Worm (Caenorhabditis elegans): ENCODE data around the gene Y1A5A.1.

Gene Y1A5A.1

DNA sequence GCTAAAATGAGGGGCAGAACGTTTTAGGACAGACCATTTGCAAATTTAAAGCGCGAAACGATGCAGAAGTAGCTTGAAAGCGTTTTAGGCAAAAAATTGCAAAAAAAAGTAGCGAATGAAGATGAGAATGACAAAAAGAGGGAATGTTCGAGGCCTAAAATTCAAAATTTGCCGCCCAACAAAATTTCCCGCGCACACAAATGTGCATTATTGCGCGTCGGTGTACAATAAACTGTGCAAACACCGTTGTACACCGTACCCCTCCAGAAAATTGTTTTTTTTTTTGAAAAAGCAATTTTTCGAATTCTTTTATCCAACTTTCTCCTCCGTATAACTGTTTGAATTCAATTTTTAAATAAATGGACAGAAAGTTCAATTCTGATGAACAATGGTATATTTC is 33.3 kb upstream of the Y1A5A.1 start, which contains the start of gene snpc-3.4:
snpc-3.4 (plus strand) TSS at position 237 of the 400 bp plus-strand sequence.
- TF ChIP-seq nhr-25 (tag; optimal IDR thresholded peaks at IDR 0.05) (peak; percentile 68), nhr-76 (tag; optimal IDR thresholded peaks at IDR 0.05) (no peak), pha-4 (tag; optimal IDR thresholded peaks at IDR 0.05) (peak; percentile 89), ztf-11 (tag; optimal IDR thresholded peaks at IDR 0.05) (no peak), nhr-237 (tag; optimal IDR thresholded peaks at IDR 0.05) (no peak), ceh-28 (tag; optimal IDR thresholded peaks at IDR 0.05) (no peak), nhr-43 (tag; optimal IDR thresholded peaks at IDR 0.05; ENCODE audit: poor library complexity, severe bottlenecking) (peak; percentile 16), snpc-4 (tag; optimal IDR thresholded peaks at IDR 0.05) (peak; percentile 53), mdl-1 (tag; optimal IDR thresholded peaks at IDR 0.05) (no peak), lin-39 (tag; optimal IDR thresholded peaks at IDR 0.05) (peak; percentile 74), lsy-12 (tag; optimal IDR thresholded peaks at IDR 0.05) (no peak), nfya-1 (tag; optimal IDR thresholded peaks at IDR 0.05; ENCODE audit: insufficient read depth) (peak; percentile 92), nhr-77 (tag; optimal IDR thresholded peaks at IDR 0.05) (no peak), skn-1 (tag; optimal IDR thresholded peaks at IDR 0.05) (peak; percentile 42), ZK546.5 (tag; optimal IDR thresholded peaks at IDR 0.05) (no peak), fkh-2 (tag; optimal IDR thresholded peaks at IDR 0.05) (no peak), unc-62 (GFP tag; optimal IDR thresholded peaks at IDR 0.05) (no peak), hmg-11 (tag; optimal IDR thresholded peaks at IDR 0.05) (peak; percentile 41), ama-1 (optimal IDR thresholded peaks at IDR 0.05) (no peak), eor-1 (tag; optimal IDR thresholded peaks at IDR 0.05) (no peak), nhr-67 (tag; optimal IDR thresholded peaks at IDR 0.05) (no peak), nhr-23 (tag; optimal IDR thresholded peaks at IDR 0.05) (peak; percentile 57), fos-1 (tag; optimal IDR thresholded peaks at IDR 0.05) (no peak), lin-15B (tag; optimal IDR thresholded peaks at IDR 0.05) (peak; percentile 76)

DNA sequence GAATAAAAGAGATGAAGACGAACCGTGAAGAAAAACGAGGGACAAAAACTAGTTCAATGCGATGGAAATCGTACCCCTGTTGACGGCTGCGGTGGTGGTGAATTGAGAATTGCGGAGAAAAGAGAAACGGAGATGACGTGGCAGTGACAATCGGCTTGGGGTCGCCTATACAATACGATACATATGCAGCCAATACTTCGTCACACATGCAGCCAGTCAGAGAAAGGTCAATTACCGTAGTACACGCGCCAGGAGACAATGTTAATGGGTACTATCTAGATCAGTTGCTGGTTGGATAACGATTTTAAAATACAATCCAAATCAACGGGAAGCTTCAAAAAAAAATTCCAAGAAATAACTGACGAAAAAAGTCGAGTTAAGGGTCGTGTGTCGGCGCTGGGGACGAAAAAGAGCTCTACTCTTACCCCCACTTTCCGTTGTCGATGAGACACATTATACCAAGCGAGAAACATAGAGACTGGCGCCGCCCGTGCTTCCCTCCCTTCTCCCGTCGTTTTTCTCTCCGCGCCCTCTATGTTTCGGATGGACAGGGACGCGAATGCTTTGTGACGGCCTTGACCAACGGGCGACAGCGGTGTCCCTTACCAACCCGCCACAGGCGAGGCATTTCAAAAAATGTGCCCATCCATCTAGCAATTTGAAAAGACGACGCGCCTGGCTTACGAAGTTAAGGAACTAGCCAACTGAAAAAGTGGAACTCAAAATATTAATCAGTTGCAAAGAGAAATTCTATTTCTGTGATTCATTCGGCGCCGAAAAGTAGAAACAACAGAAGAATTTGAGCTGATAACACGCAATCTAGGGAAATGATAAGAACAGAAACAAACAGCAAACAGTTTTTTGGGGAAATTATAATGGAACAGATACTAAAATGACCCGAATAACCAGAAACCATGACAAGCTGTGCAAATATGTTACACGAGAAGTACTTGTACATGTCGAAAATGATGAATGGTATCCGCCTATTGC is 32.4 kb upstream of the Y1A5A.1 start:
- TF ChIP-seq elt-3 (tag; optimal IDR thresholded peaks at IDR 0.05): no peak
- no peak for TF ChIP-seq lin-15B (tag; optimal IDR thresholded peaks at IDR 0.05)
- TF ChIP-seq ceh-9 (tag; optimal IDR thresholded peaks at IDR 0.05): no peak
- TF ChIP-seq lin-39 (tag; optimal IDR thresholded peaks at IDR 0.05): peak; percentile 81
- TF ChIP-seq pha-4 (tag; optimal IDR thresholded peaks at IDR 0.05): peak; percentile 17
- no peak for TF ChIP-seq egl-27 (tag; optimal IDR thresholded peaks at IDR 0.05)
- no peak for TF ChIP-seq ztf-4 (tag; optimal IDR thresholded peaks at IDR 0.05)
- TF ChIP-seq elt-1 (tag; optimal IDR thresholded peaks at IDR 0.05): no peak
- no peak for TF ChIP-seq egl-5 (tag; optimal IDR thresholded peaks at IDR 0.05)
- TF ChIP-seq elt-2 (tag; optimal IDR thresholded peaks at IDR 0.05): peak; percentile 80
- TF ChIP-seq nhr-11 (tag; optimal IDR thresholded peaks at IDR 0.05): no peak
- no peak for TF ChIP-seq lsy-12 (tag; optimal IDR thresholded peaks at IDR 0.05)
- TF ChIP-seq R02D3.7 (tag; optimal IDR thresholded peaks at IDR 0.05): no peak
- TF ChIP-seq nhr-67 (tag; optimal IDR thresholded peaks at IDR 0.05): no peak
- no peak for TF ChIP-seq mml-1 (tag; optimal IDR thresholded peaks at IDR 0.05)
- TF ChIP-seq nhr-77 (tag; optimal IDR thresholded peaks at IDR 0.05): no peak
- no peak for TF ChIP-seq nhr-237 (tag; optimal IDR thresholded peaks at IDR 0.05)
- no peak for TF ChIP-seq skn-1 (tag; optimal IDR thresholded peaks at IDR 0.05)
- no peak for TF ChIP-seq hmg-11 (tag; optimal IDR thresholded peaks at IDR 0.05)
- no peak for TF ChIP-seq jun-1 (tag; optimal IDR thresholded peaks at IDR 0.05)
- no peak for TF ChIP-seq eor-1 (tag; optimal IDR thresholded peaks at IDR 0.05)
- TF ChIP-seq zag-1 (tag; optimal IDR thresholded peaks at IDR 0.05): no peak
- TF ChIP-seq ztf-11 (tag; optimal IDR thresholded peaks at IDR 0.05): no peak
- TF ChIP-seq ceh-16 (tag; optimal IDR thresholded peaks at IDR 0.05): no peak
- no peak for TF ChIP-seq tbx-2 (tag; optimal IDR thresholded peaks at IDR 0.05)
- no peak for TF ChIP-seq ceh-82 (tag; optimal IDR thresholded peaks at IDR 0.05)
- TF ChIP-seq ZK546.5 (tag; optimal IDR thresholded peaks at IDR 0.05): no peak
- TF ChIP-seq unc-62 (GFP tag; optimal IDR thresholded peaks at IDR 0.05): no peak
- TF ChIP-seq aly-2 (tag; optimal IDR thresholded peaks at IDR 0.05): no peak
- TF ChIP-seq fkh-10 (GFP tag; optimal IDR thresholded peaks at IDR 0.05): no peak
- TF ChIP-seq sea-2 (GFP tag; optimal IDR thresholded peaks at IDR 0.05): no peak
- peak; percentile 31 for TF ChIP-seq nhr-25 (tag; optimal IDR thresholded peaks at IDR 0.05)
- peak; percentile 63 for TF ChIP-seq nfya-1 (tag; optimal IDR thresholded peaks at IDR 0.05; ENCODE audit: insufficient read depth)
- peak; percentile 6 for TF ChIP-seq nhr-23 (tag; optimal IDR thresholded peaks at IDR 0.05)
- TF ChIP-seq ama-1 (optimal IDR thresholded peaks at IDR 0.05): no peak
- no peak for TF ChIP-seq fkh-2 (tag; optimal IDR thresholded peaks at IDR 0.05)
- TF ChIP-seq nhr-76 (tag; optimal IDR thresholded peaks at IDR 0.05): no peak
- TF ChIP-seq fos-1 (tag; optimal IDR thresholded peaks at IDR 0.05): no peak
- TF ChIP-seq ceh-28 (tag; optimal IDR thresholded peaks at IDR 0.05): no peak
- no peak for TF ChIP-seq mdl-1 (tag; optimal IDR thresholded peaks at IDR 0.05)
- TF ChIP-seq nhr-12 (tag; optimal IDR thresholded peaks at IDR 0.05): no peak
- no peak for TF ChIP-seq daf-12 (tag; optimal IDR thresholded peaks at IDR 0.05)
- no peak for TF ChIP-seq nhr-43 (tag; optimal IDR thresholded peaks at IDR 0.05; ENCODE audit: poor library complexity, severe bottlenecking)
- TF ChIP-seq pqm-1 (tag; optimal IDR thresholded peaks at IDR 0.05): peak; percentile 57
- no peak for TF ChIP-seq unc-39 (tag; optimal IDR thresholded peaks at IDR 0.05)
